Fruit fly (Drosophila melanogaster) Kc167 (cell line): ENCODE results near the gene DCTN5-p25.

Experiments
- h ChIP-seq: fragments of >200 bp; optimal IDR thresholded peaks from 3 replicates; lab custom pipeline; 2018; ENCODE audit warnings: missing external identifiers
- ttk ChIP-seq: sonication (Bioruptor generic); optimal IDR thresholded peaks from 2 replicates; lab custom pipeline; 2017; ENCODE audit warnings: missing external identifiers

- no peak for TF ChIP-seq ttk (lab: Kevin White, UChicago)
- no peak for TF ChIP-seq h (lab: Kevin White, UChicago)
Observed at dm6 chr2L:15008034-15008433, 2.5 kb downstream of the DCTN5-p25 start.
